Worm (Caenorhabditis elegans): Measurements from ENCODE around the gene C27B7.2.

ce11 chrIV:8921166-8921565 is 28.5 kb downstream of the C27B7.2 start:
- no peak for TF ChIP-seq him-1 (tag; optimal IDR thresholded peaks at IDR 0.05)
- TF ChIP-seq W03F9.2 (tag; optimal IDR thresholded peaks at IDR 0.05), result no peak
- no peak for TF ChIP-seq dao-5 (tag; optimal IDR thresholded peaks at IDR 0.05)

Data from whole organism, L4/young adult.